Worm (Caenorhabditis elegans): ENCODE data around the gene C48D5.3.

Gene C48D5.3

ce11 chrIII:3612387-3612786 is 30.9 kb upstream of the C48D5.3 start:
- peak; percentile 33; the same call in 1 of the 2 replicates for TF ChIP-seq pbrm-1 (GFP tag; IDR thresholded peaks at IDR 0.05)
- no peak for TF ChIP-seq F23B12.7 (tag; optimal IDR thresholded peaks at IDR 0.05; ENCODE audit: insufficient read depth)

- TF ChIP-seq F52B5.7 (tag; optimal IDR thresholded peaks at IDR 0.05) (no peak), zfh-2 (GFP tag; conservative IDR thresholded peaks at IDR 0.05) (peak; percentile 67)
Observed at ce11 chrIII:3605681-3606080, 24.1 kb upstream of the C48D5.3 start.

- TF ChIP-seq snpc-1.1 (tag; optimal IDR thresholded peaks at IDR 0.05; ENCODE audit: insufficient read depth): no peak
- TF ChIP-seq dox-1 (GFP tag; IDR thresholded peaks at IDR 0.05): peak; percentile 37; the same call in 1 of the 2 replicates
- TF ChIP-seq zfh-2 (GFP tag; conservative IDR thresholded peaks at IDR 0.05): peak; percentile 52
- TF ChIP-seq F37B4.10 (GFP tag; IDR thresholded peaks at IDR 0.05): no peak
- no peak for TF ChIP-seq nhr-90 (tag; optimal IDR thresholded peaks at IDR 0.05)
- TF ChIP-seq hmg-1.2 (GFP tag; IDR thresholded peaks at IDR 0.05): peak; percentile 77
- no peak for TF ChIP-seq ztf-6 (GFP tag; IDR thresholded peaks at IDR 0.05)
- no peak for TF ChIP-seq zim-3 (tag; optimal IDR thresholded peaks at IDR 0.05)
- TF ChIP-seq ceh-40 (GFP tag; IDR thresholded peaks at IDR 0.05): no peak
- no peak for TF ChIP-seq K12H6.12 (tag; optimal IDR thresholded peaks at IDR 0.05)
- TF ChIP-seq lag-1 (GFP tag; IDR thresholded peaks at IDR 0.05): no peak
- TF ChIP-seq B0261.1 (tag; optimal IDR thresholded peaks at IDR 0.05): no peak
Observed at ce11 chrIII:3601271-3601670, 19.7 kb upstream of the C48D5.3 start.

- no peak for TF ChIP-seq C06A6.2 (GFP tag; conservative IDR thresholded peaks at IDR 0.05)
- TF ChIP-seq akir-1 (GFP tag; optimal IDR thresholded peaks at IDR 0.05): no peak
- TF ChIP-seq Y53F4B.3 (GFP tag; IDR thresholded peaks at IDR 0.05): no peak
- peak; percentile 68; the same call in 1 of the 2 replicates for TF ChIP-seq nfyb-1 (GFP tag; IDR thresholded peaks at IDR 0.05)
Observed at ce11 chrIII:3594681-3595080, 13.1 kb upstream of the C48D5.3 start.

ce11 chrIII:3590365-3590764 is 8.8 kb upstream of the C48D5.3 start, which contains the start of gene ptp-1:
ptp-1 (plus strand) TSS chrIII:3590722.
- TF ChIP-seq snpc-4 (GFP tag; optimal IDR thresholded peaks at IDR 0.05) (no peak), snpc-4 (tag; optimal IDR thresholded peaks at IDR 0.05) (no peak), ceh-79 (tag; optimal IDR thresholded peaks at IDR 0.05) (no peak), let-607 (tag; optimal IDR thresholded peaks at IDR 0.05) (no peak), lin-35 (GFP tag; optimal IDR thresholded peaks at IDR 0.05) (no peak), athp-1 (tag; optimal IDR thresholded peaks at IDR 0.05) (no peak), sdz-38 (tag; optimal IDR thresholded peaks at IDR 0.05) (no peak), ceh-91 (GFP tag; IDR thresholded peaks at IDR 0.05) (no peak), ztf-18 (tag; optimal IDR thresholded peaks at IDR 0.05) (no peak), ceh-58 (GFP tag; IDR thresholded peaks at IDR 0.05) (no peak), unc-130 (GFP tag; optimal IDR thresholded peaks at IDR 0.05) (no peak), attf-5 (GFP tag; optimal IDR thresholded peaks at IDR 0.05) (no peak), egl-44 (GFP tag; IDR thresholded peaks at IDR 0.05) (no peak), F33H1.4 (GFP tag; IDR thresholded peaks at IDR 0.05) (no peak), pha-4 (tag; optimal IDR thresholded peaks at IDR 0.05) (no peak), B0019.2 (GFP tag; conservative IDR thresholded peaks at IDR 0.05) (no peak), aptf-2 (GFP tag; conservative IDR thresholded peaks at IDR 0.05) (no peak)

Measured in whole organism, young adult.